Fruit fly (Drosophila melanogaster) whole organism, embryonic: ENCODE measurements around the gene Pop5.
A peak's percentile ranks its signal among the peaks of the same experiment; 100 is the strongest.

Source experiments
- Asciz ChIP-seq: fragments of 200-800 bp; sonication (Bioruptor generic); optimal IDR thresholded peaks from 2 replicates; lab custom pipeline; 2017; ENCODE audit warnings: missing biosample characterization, mild to moderate bottlenecking, missing genetic modification characterization, missing genetic modification reagents
- BtbVII ChIP-seq: fragments of 200-800 bp; sonication (Bioruptor generic); optimal IDR thresholded peaks from 3 replicates; lab custom pipeline; 2017; ENCODE audit warnings: missing biosample characterization, mild to moderate bottlenecking, missing genetic modification characterization
- CG10274 ChIP-seq: fragments of 200-800 bp; sonication (Bioruptor generic); optimal IDR thresholded peaks from 3 replicates; lab custom pipeline; 2017; ENCODE audit warnings: missing biosample characterization, mild to moderate bottlenecking, missing genetic modification characterization
- CG12104 ChIP-seq: fragments of 200-800 bp; sonication (Bioruptor generic); optimal IDR thresholded peaks from 3 replicates; lab custom pipeline; 2016; ENCODE audit warnings: missing biosample characterization, missing genetic modification characterization
- CG12219 ChIP-seq: fragments of 200-800 bp; sonication (Bioruptor generic); optimal IDR thresholded peaks from 3 replicates; lab custom pipeline; 2018; ENCODE audit warnings: missing biosample characterization, mild to moderate bottlenecking, missing genetic modification characterization
- CG17802 ChIP-seq: fragments of 200-800 bp; sonication (Bioruptor generic); optimal IDR thresholded peaks from 2 replicates; lab custom pipeline; 2018; ENCODE audit warnings: missing biosample characterization, mild to moderate bottlenecking, missing genetic modification characterization, moderate library complexity
- CG18476 ChIP-seq: fragments of 200-800 bp; sonication (Bioruptor generic); optimal IDR thresholded peaks from 2 replicates; lab custom pipeline; 2016; ENCODE audit warnings: missing biosample characterization, mild to moderate bottlenecking, missing genetic modification characterization
- CG18764 ChIP-seq: fragments of 200-800 bp; sonication (Bioruptor generic); optimal IDR thresholded peaks from 3 replicates; lab custom pipeline; 2016; ENCODE audit warnings: missing biosample characterization, missing genetic modification characterization
- CG2120 ChIP-seq: fragments of 200-800 bp; sonication (Bioruptor generic); optimal IDR thresholded peaks from 3 replicates; lab custom pipeline; 2016; ENCODE audit warnings: missing biosample characterization, missing genetic modification characterization
- CG2678 ChIP-seq: fragments of 200-800 bp; sonication (Bioruptor generic); optimal IDR thresholded peaks from 3 replicates; lab custom pipeline; 2019; ENCODE audit warnings: missing biosample characterization, mild to moderate bottlenecking, missing genetic modification characterization, moderate library complexity
- CG7786 ChIP-seq: fragments of 200-800 bp; sonication (Bioruptor generic); optimal IDR thresholded peaks from 2 replicates; lab custom pipeline; 2016; ENCODE audit warnings: missing biosample characterization, missing genetic modification characterization
- CG7839 ChIP-seq: fragments of 200-800 bp; sonication (Bioruptor generic); optimal IDR thresholded peaks from 3 replicates; lab custom pipeline; 2018; ENCODE audit warnings: missing biosample characterization, mild to moderate bottlenecking, missing genetic modification characterization, moderate library complexity
- CG8388 ChIP-seq: fragments of 200-800 bp; sonication (Bioruptor generic); optimal IDR thresholded peaks from 2 replicates; lab custom pipeline; 2019; ENCODE audit warnings: missing biosample characterization, mild to moderate bottlenecking, missing genetic modification characterization, moderate library complexity
- CG9876 ChIP-seq: fragments of 200-800 bp; sonication (Bioruptor generic); optimal IDR thresholded peaks from 2 replicates; lab custom pipeline; 2016; ENCODE audit warnings: missing biosample characterization, missing genetic modification characterization
- Dip3 ChIP-seq: fragments of 200-800 bp; sonication (Bioruptor generic); optimal IDR thresholded peaks from 3 replicates; lab custom pipeline; 2016; ENCODE audit warnings: missing biosample characterization, missing genetic modification characterization
- Dll ChIP-seq: fragments of 200-800 bp; sonication (Bioruptor generic); IDR thresholded peaks from 4 replicates; pipeline ENCODE4 v1.3.6; 2022; ENCODE audit warnings: missing biosample characterization, missing genetic modification characterization; ENCODE audit not compliant: partially characterized antibody
- Doc2 ChIP-seq: fragments of 200-800 bp; sonication (Bioruptor generic); IDR thresholded peaks from 2 replicates; pipeline ENCODE4 v1.3.6; 2022; ENCODE audit warnings: missing biosample characterization, missing genetic modification characterization
- Doc3 ChIP-seq: fragments of 200-800 bp; sonication (Bioruptor generic); IDR thresholded peaks from 3 replicates; pipeline ENCODE4 v1.3.6; 2022; ENCODE audit warnings: missing biosample characterization, missing genetic modification characterization; ENCODE audit not compliant: partially characterized antibody
- Fer1 ChIP-seq: fragments of 200-800 bp; sonication (Bioruptor generic); optimal IDR thresholded peaks from 2 replicates; lab custom pipeline; 2017; ENCODE audit warnings: missing biosample characterization, mild to moderate bottlenecking, missing genetic modification characterization
- H2.0 ChIP-seq: fragments of 200-800 bp; sonication (Bioruptor generic); IDR thresholded peaks from 2 replicates; pipeline ENCODE4 v1.3.6; 2022; ENCODE audit warnings: missing biosample characterization, missing genetic modification characterization
- HLH3B ChIP-seq: fragments of 200-800 bp; sonication (Bioruptor generic); IDR thresholded peaks from 2 replicates; pipeline ENCODE4 v1.3.6; 2022; ENCODE audit warnings: missing biosample characterization, missing genetic modification characterization
- Hsf ChIP-seq: fragments of 200-800 bp; sonication (Bioruptor generic); optimal IDR thresholded peaks from 3 replicates; lab custom pipeline; 2016; ENCODE audit warnings: missing biosample characterization, missing genetic modification characterization
- Jarid2 ChIP-seq: fragments of 200-800 bp; sonication (Bioruptor generic); optimal IDR thresholded peaks from 3 replicates; lab custom pipeline; 2017; ENCODE audit warnings: mild to moderate bottlenecking, missing biosample characterization, missing genetic modification reagents, missing genetic modification characterization
- MESR4 ChIP-seq: fragments of 200-800 bp; sonication (Bioruptor generic); optimal IDR thresholded peaks from 2 replicates; lab custom pipeline; 2018; ENCODE audit warnings: missing biosample characterization, mild to moderate bottlenecking, missing genetic modification characterization, moderate library complexity
- MTF-1 ChIP-seq: fragments of 200-800 bp; sonication (Bioruptor generic); optimal IDR thresholded peaks from 2 replicates; lab custom pipeline; 2018; ENCODE audit warnings: missing biosample characterization, mild to moderate bottlenecking, missing genetic modification characterization, borderline replicate concordance
- Myb ChIP-seq: fragments of 200-800 bp; sonication (Bioruptor generic); optimal IDR thresholded peaks from 2 replicates; lab custom pipeline; 2016; ENCODE audit warnings: missing biosample characterization, missing genetic modification characterization
- NFAT ChIP-seq: fragments of 200-800 bp; sonication (Bioruptor generic); IDR thresholded peaks from 2 replicates; pipeline ENCODE4 v1.3.6; 2022; ENCODE audit warnings: missing biosample characterization, missing genetic modification characterization
- Neu2 ChIP-seq: fragments of 200-800 bp; sonication (Bioruptor generic); optimal IDR thresholded peaks from 3 replicates; lab custom pipeline; 2016; ENCODE audit warnings: missing biosample characterization, missing genetic modification characterization, borderline replicate concordance
- Oaz ChIP-seq: fragments of 200-800 bp; sonication (Bioruptor generic); IDR thresholded peaks from 2 replicates; pipeline ENCODE4 v1.3.6; 2022; ENCODE audit warnings: missing biosample characterization, missing genetic modification characterization
- Sox100B ChIP-seq: fragments of 200-800 bp; sonication (Bioruptor generic); optimal IDR thresholded peaks from 3 replicates; lab custom pipeline; 2018; ENCODE audit warnings: missing biosample characterization, mild to moderate bottlenecking, missing genetic modification characterization
- ash1 ChIP-seq: fragments of 200-800 bp; sonication (Bioruptor generic); optimal IDR thresholded peaks from 2 replicates; lab custom pipeline; 2018; ENCODE audit warnings: missing biosample characterization, mild to moderate bottlenecking, missing genetic modification characterization
- chm ChIP-seq: fragments of 200-800 bp; sonication (Bioruptor generic); IDR thresholded peaks from 2 replicates; pipeline ENCODE4 v1.3.6; 2022; ENCODE audit warnings: missing biosample characterization, missing genetic modification characterization
- ci ChIP-seq: fragments of 200-800 bp; sonication (Bioruptor generic); IDR thresholded peaks from 3 replicates; pipeline ENCODE4 v1.3.6; 2022; ENCODE audit warnings: missing biosample characterization, missing genetic modification characterization
- corto ChIP-seq: fragments of 200-800 bp; sonication (Bioruptor generic); optimal IDR thresholded peaks from 2 replicates; lab custom pipeline; 2016; ENCODE audit warnings: missing biosample characterization, mild to moderate bottlenecking, missing genetic modification characterization, moderate library complexity
- cwo ChIP-seq: fragments of 200-800 bp; sonication (Bioruptor generic); optimal IDR thresholded peaks from 3 replicates; lab custom pipeline; 2017; ENCODE audit warnings: missing biosample characterization, missing genetic modification characterization, mild to moderate bottlenecking, moderate library complexity, missing genetic modification reagents
- fd64A ChIP-seq: fragments of 200-800 bp; sonication (Bioruptor generic); optimal IDR thresholded peaks from 3 replicates; lab custom pipeline; 2018; ENCODE audit warnings: missing biosample characterization, mild to moderate bottlenecking, missing genetic modification characterization
- fd96Cb ChIP-seq: fragments of 200-800 bp; sonication (Bioruptor generic); optimal IDR thresholded peaks from 2 replicates; lab custom pipeline; 2018; ENCODE audit warnings: missing biosample characterization, mild to moderate bottlenecking, missing genetic modification characterization, moderate library complexity
- grau ChIP-seq: fragments of 200-800 bp; optimal IDR thresholded peaks from 3 replicates; lab custom pipeline; 2019; ENCODE audit warnings: missing biosample characterization, mild to moderate bottlenecking, missing genetic modification characterization, moderate library complexity
- mirr ChIP-seq: fragments of 200-800 bp; sonication (Bioruptor generic); optimal IDR thresholded peaks from 3 replicates; lab custom pipeline; 2018; ENCODE audit warnings: missing biosample characterization, mild to moderate bottlenecking, missing genetic modification characterization
- otp ChIP-seq: fragments of 200-800 bp; sonication (Bioruptor generic); IDR thresholded peaks from 3 replicates; pipeline ENCODE4, ENCODE4 v1.3.6; 2022; ENCODE audit warnings: missing biosample characterization, missing genetic modification characterization
- pzg ChIP-seq: fragments of 200-800 bp; sonication (Bioruptor generic); optimal IDR thresholded peaks from 3 replicates; lab custom pipeline; 2018; ENCODE audit warnings: missing biosample characterization, mild to moderate bottlenecking, missing genetic modification characterization, moderate library complexity
- rib ChIP-seq: fragments of 200-800 bp; sonication (Bioruptor generic); IDR thresholded peaks from 2 replicates; pipeline ENCODE4 v1.3.6; 2022; ENCODE audit warnings: missing biosample characterization, missing genetic modification characterization
- sc ChIP-seq, 3 experiments: fragments of >200 bp in 2 of 3; fragments of 200-800 bp in 1 of 3; sonication (Bioruptor generic) in 1 of 3; optimal IDR thresholded peaks; 2 replicates in 2 of 3; 3 replicates in 1 of 3; lab custom pipeline; 2017; ENCODE audit warnings: mild to moderate bottlenecking in 1 of 3, missing biosample characterization in 1 of 3, missing genetic modification characterization in 1 of 3, missing genetic modification reagents in 1 of 3
- sim ChIP-seq: fragments of 200-800 bp; sonication (Bioruptor generic); IDR thresholded peaks from 2 replicates; pipeline ENCODE4 v1.3.6; 2022; ENCODE audit warnings: missing biosample characterization, missing genetic modification characterization
- slbo ChIP-seq: fragments of 200-800 bp; sonication (Bioruptor generic); IDR thresholded peaks from 2 replicates; pipeline ENCODE4 v1.3.6; 2022; ENCODE audit warnings: missing biosample characterization, missing genetic modification characterization
- sna ChIP-seq: fragments of 200-800 bp; sonication (Bioruptor generic); IDR thresholded peaks from 2 replicates; pipeline ENCODE4 v1.3.6; 2022; ENCODE audit warnings: missing biosample characterization, missing genetic modification characterization; ENCODE audit not compliant: partially characterized antibody
- tio ChIP-seq: fragments of 200-800 bp; sonication (Bioruptor generic); optimal IDR thresholded peaks from 2 replicates; lab custom pipeline; 2017; ENCODE audit warnings: missing biosample characterization, missing genetic modification characterization, inconsistent platforms
- trem ChIP-seq: fragments of 200-800 bp; optimal IDR thresholded peaks from 3 replicates; lab custom pipeline; 2019; ENCODE audit warnings: missing biosample characterization, mild to moderate bottlenecking, missing genetic modification characterization, moderate library complexity
- tup ChIP-seq: fragments of 200-800 bp; sonication (Bioruptor generic); optimal IDR thresholded peaks from 2 replicates; lab custom pipeline; 2016; ENCODE audit warnings: missing biosample characterization, mild to moderate bottlenecking, missing genetic modification characterization, moderate library complexity
- usp ChIP-seq: fragments of >200 bp; optimal IDR thresholded peaks from 2 replicates; lab custom pipeline; 2017; ENCODE audit warnings: missing biosample characterization, missing genetic modification characterization
- zfh2 ChIP-seq: fragments of 200-800 bp; sonication (Bioruptor generic); optimal IDR thresholded peaks from 2 replicates; lab custom pipeline; 2016; ENCODE audit warnings: missing biosample characterization, missing genetic modification characterization

Gene Pop5

dm6 chr3L:17047811-17048239 lies 3.0 kb upstream of the Pop5 start (continued):
- no peak for TF ChIP-seq CG8388 (GFP tag; lab: Kevin White, UChicago)
- no peak for TF ChIP-seq CG12104 (GFP tag; lab: Kevin White, UChicago)
- TF ChIP-seq otp (GFP tag; lab: Robert Waterston, UW), result no peak
- no peak for TF ChIP-seq Jarid2
- TF ChIP-seq BtbVII (GFP tag; lab: Kevin White, UChicago), result no peak
- TF ChIP-seq zfh2 (GFP tag; lab: Kevin White, UChicago), result no peak
- peak; percentile 68; the same call in 2 of the 3 replicates for TF ChIP-seq ci (GFP tag; lab: Robert Waterston, UW)
- TF ChIP-seq CG2120 (GFP tag; lab: Kevin White, UChicago), result no peak
- TF ChIP-seq CG10274 (GFP tag; lab: Kevin White, UChicago), result peak; percentile 12
- peak; percentile 85 for TF ChIP-seq fd64A
- no peak for TF ChIP-seq CG18764 (GFP tag; lab: Kevin White, UChicago)
- TF ChIP-seq corto (GFP tag; lab: Kevin White, UChicago), result no peak
- TF ChIP-seq CG7839 (tag; lab: Kevin White, UChicago), result no peak
- TF ChIP-seq Oaz (GFP tag; lab: Robert Waterston, UW), result no peak
- no peak for TF ChIP-seq trem (tag; lab: Kevin White, UChicago)
- TF ChIP-seq CG2678 (tag; lab: Kevin White, UChicago), result peak; percentile 50
- TF ChIP-seq Asciz (GFP tag; lab: Kevin White, UChicago), result peak; percentile 59
- TF ChIP-seq Fer1 (GFP tag; lab: Kevin White, UChicago), result peak; percentile 47
- no peak for TF ChIP-seq ash1
- TF ChIP-seq Doc2 (GFP tag; lab: Robert Waterston, UW), result no peak
- TF ChIP-seq fd96Cb (tag; lab: Kevin White, UChicago), result no peak
- TF ChIP-seq sna (GFP tag; lab: Robert Waterston, UW), result no peak
- TF ChIP-seq tio, result no peak
- TF ChIP-seq Doc3 (GFP tag; lab: Robert Waterston, UW), result no peak
- TF ChIP-seq pzg (GFP tag; lab: Kevin White, UChicago), result no peak
- TF ChIP-seq grau, result peak; percentile 6
- no peak for TF ChIP-seq CG17802 (tag; lab: Kevin White, UChicago)
- no peak for TF ChIP-seq tup (GFP tag; lab: Kevin White, UChicago)
- no peak for TF ChIP-seq NFAT (GFP tag; lab: Robert Waterston, UW)
- TF ChIP-seq MTF-1, result no peak
- TF ChIP-seq Sox100B (GFP tag; lab: Kevin White, UChicago), result peak; percentile 47
- no peak for TF ChIP-seq Dip3
- TF ChIP-seq H2.0 (GFP tag; lab: Robert Waterston, UW), result no peak
- no peak for TF ChIP-seq chm
- TF ChIP-seq Hsf (GFP tag; lab: Kevin White, UChicago), result no peak
- TF ChIP-seq slbo (GFP tag; lab: Robert Waterston, UW), result no peak
- TF ChIP-seq rib (GFP tag; lab: Robert Waterston, UW), result no peak
- TF ChIP-seq sc (optimal IDR thresholded peaks at IDR 0.05; lab: Kevin White, UChicago), result no peak
- peak; percentile 22 for TF ChIP-seq sc (GFP tag; optimal IDR thresholded peaks at IDR 0.05; lab: Kevin White, UChicago)
- TF ChIP-seq mirr, result no peak
- TF ChIP-seq CG7786 (GFP tag; lab: Kevin White, UChicago), result no peak
- TF ChIP-seq Neu2 (GFP tag; lab: Kevin White, UChicago), result no peak
- TF ChIP-seq CG9876 (GFP tag; lab: Kevin White, UChicago), result no peak
- no peak for TF ChIP-seq usp
- no peak for TF ChIP-seq sim (GFP tag; lab: Robert Waterston, UW)
- peak; percentile 21 for TF ChIP-seq cwo
- no peak for TF ChIP-seq Myb (GFP tag; lab: Kevin White, UChicago)
- TF ChIP-seq MESR4, result no peak
- no peak for TF ChIP-seq CG18476
- TF ChIP-seq CG12219 (GFP tag; lab: Kevin White, UChicago), result no peak
- TF ChIP-seq Dll (GFP tag; lab: Robert Waterston, UW), result no peak
- no peak for TF ChIP-seq HLH3B (GFP tag; lab: Robert Waterston, UW)
